Worm (Caenorhabditis elegans) whole organism, L4 larva: ENCODE measurements around the gene F17C8.9.

ENCODE experiments used
- F10B5.3 ChIP-seq: sonication (generic microtip); optimal IDR thresholded peaks from 2 replicates; lab custom pipeline; 2016; ENCODE audit warnings: mild to moderate bottlenecking, missing genetic modification characterization, missing compliant biosample characterization
- R02D3.7 ChIP-seq: fragments of 150-350 bp; sonication (generic microtip); optimal IDR thresholded peaks from 3 replicates; lab custom pipeline; 2014; ENCODE audit warnings: missing biosample characterization, missing genetic modification characterization
- T26A8.4 ChIP-seq: fragments of 200-800 bp; sonication (Bioruptor generic); IDR thresholded peaks from 2 replicates; pipeline ENCODE4 v1.3.6; 2022; ENCODE audit warnings: missing genetic modification characterization, missing compliant biosample characterization
- Y75B8A.6 ChIP-seq: fragments of 200-800 bp; sonication (Bioruptor generic); IDR thresholded peaks from 2 replicates; pipeline ENCODE4 v1.3.6; 2022; ENCODE audit warnings: missing genetic modification reagents, missing genetic modification characterization, missing compliant biosample characterization
- ZK546.5 ChIP-seq, 2 experiments: sonication (generic microtip); optimal IDR thresholded peaks; 2 replicates each; lab custom pipeline; 2017; ENCODE audit warnings: missing biosample characterization in 2 of 2, missing genetic modification characterization in 2 of 2
- aha-1 ChIP-seq: fragments of 150-350 bp; peaks from one replicate; lab custom pipeline; 2014; ENCODE audit warnings: missing biosample characterization, missing genetic modification characterization
- ama-1 ChIP-seq: fragments of 150-350 bp; optimal IDR thresholded peaks from 2 replicates; lab custom pipeline; 2014; ENCODE audit warnings: inconsistent platforms, mixed read lengths
- arid-1 ChIP-seq: fragments of 200-800 bp; sonication (Bioruptor generic); conservative IDR thresholded peaks from 2 replicates; pipeline ENCODE4 v1.3.6; 2022; ENCODE audit warnings: missing genetic modification reagents, missing genetic modification characterization, missing compliant biosample characterization
- attf-4 ChIP-seq: sonication (generic microtip); optimal IDR thresholded peaks from 3 replicates; lab custom pipeline; 2017; ENCODE audit warnings: missing biosample characterization, missing genetic modification characterization
- ceh-20 ChIP-seq: fragments of 200-800 bp; sonication (Bioruptor generic); IDR thresholded peaks from 2 replicates; pipeline ENCODE4 v1.3.6; 2022; ENCODE audit warnings: missing genetic modification reagents, missing genetic modification characterization, missing compliant biosample characterization
- ceh-44 ChIP-seq: fragments of 200-800 bp; sonication (Bioruptor generic); IDR thresholded peaks from 2 replicates; pipeline ENCODE4 v1.3.6; 2022; ENCODE audit warnings: missing genetic modification reagents, missing genetic modification characterization, missing compliant biosample characterization
- ceh-82 ChIP-seq: sonication (generic microtip); optimal IDR thresholded peaks from 2 replicates; lab custom pipeline; 2017; ENCODE audit warnings: missing biosample characterization, missing genetic modification characterization
- ces-1 ChIP-seq: fragments of 150-350 bp; sonication (generic microtip); optimal IDR thresholded peaks from 4 replicates; lab custom pipeline; 2014; ENCODE audit warnings: missing biosample characterization, missing genetic modification reagents, missing genetic modification characterization
- ctbp-1 ChIP-seq: fragments of 200-800 bp; sonication (Bioruptor generic); IDR thresholded peaks from 2 replicates; pipeline ENCODE4 v1.3.6; 2022; ENCODE audit warnings: missing genetic modification reagents, missing genetic modification characterization, missing compliant biosample characterization
- daf-12 ChIP-seq: fragments of 150-350 bp; optimal IDR thresholded peaks from 2 replicates; lab custom pipeline; 2014; ENCODE audit warnings: missing biosample characterization, missing genetic modification reagents, missing genetic modification characterization
- daf-16 ChIP-seq, 3 experiments: sonication (generic microtip); optimal IDR thresholded peaks; 2 replicates each; lab custom pipeline; 2016 to 2017; ENCODE audit warnings: missing genetic modification characterization in 3 of 3, missing genetic modification reagents in 3 of 3, mild to moderate bottlenecking in 2 of 3, missing compliant biosample characterization in 2 of 3, missing biosample characterization in 1 of 3, moderate library complexity in 1 of 3
- daf-19 ChIP-seq: fragments of 200-800 bp; sonication (Bioruptor generic); conservative IDR thresholded peaks from 2 replicates; pipeline ENCODE4 v1.3.6; 2022; ENCODE audit warnings: missing genetic modification characterization, missing compliant biosample characterization
- daf-8 ChIP-seq: fragments of 200-800 bp; sonication (Bioruptor generic); IDR thresholded peaks from 2 replicates; pipeline ENCODE4 v1.3.6; 2022; ENCODE audit warnings: missing genetic modification characterization, missing compliant biosample characterization
- dmd-6 ChIP-seq: fragments of 200-800 bp; sonication (Bioruptor generic); IDR thresholded peaks from 2 replicates; pipeline ENCODE4 v1.3.6; 2022; ENCODE audit warnings: missing genetic modification reagents, missing genetic modification characterization, missing compliant biosample characterization
- dmd-8 ChIP-seq: fragments of 200-800 bp; sonication (Bioruptor generic); IDR thresholded peaks from 2 replicates; pipeline ENCODE4 v1.3.6; 2022; ENCODE audit warnings: missing genetic modification characterization, missing compliant biosample characterization
- dpl-1 ChIP-seq: fragments of 150-350 bp; optimal IDR thresholded peaks from 2 replicates; lab custom pipeline; 2014; ENCODE audit warnings: missing biosample characterization, missing genetic modification reagents, missing genetic modification characterization
- duxl-1 ChIP-seq: sonication (generic microtip); optimal IDR thresholded peaks from 2 replicates; lab custom pipeline; 2016; ENCODE audit warnings: mild to moderate bottlenecking, missing genetic modification characterization, moderate library complexity, missing compliant biosample characterization; ENCODE audit not compliant: poor library complexity
- egl-27 ChIP-seq: sonication (generic microtip); optimal IDR thresholded peaks from 3 replicates; lab custom pipeline; 2017; ENCODE audit warnings: missing biosample characterization, missing genetic modification reagents, missing genetic modification characterization
- fos-1 ChIP-seq: fragments of 150-350 bp; optimal IDR thresholded peaks from 2 replicates; lab custom pipeline; 2014; ENCODE audit warnings: missing biosample characterization, missing genetic modification characterization
- gei-8 ChIP-seq: fragments of 200-800 bp; sonication (Bioruptor generic); optimal IDR thresholded peaks from 2 replicates; lab custom pipeline; 2018; ENCODE audit warnings: mild to moderate bottlenecking, missing genetic modification characterization, missing compliant biosample characterization
- hmg-1.1 ChIP-seq: fragments of 200-800 bp; sonication (Bioruptor generic); IDR thresholded peaks from 2 replicates; pipeline ENCODE4 v1.3.6; 2022; ENCODE audit warnings: missing genetic modification reagents, missing genetic modification characterization, missing compliant biosample characterization
- jun-1 ChIP-seq: fragments of 150-350 bp; optimal IDR thresholded peaks from 2 replicates; lab custom pipeline; 2014; ENCODE audit warnings: missing biosample characterization, missing genetic modification reagents, missing genetic modification characterization
- lir-3 ChIP-seq: sonication (generic microtip); optimal IDR thresholded peaks from 2 replicates; lab custom pipeline; 2016; ENCODE audit warnings: mild to moderate bottlenecking, missing genetic modification characterization, missing compliant biosample characterization
- madf-5 ChIP-seq, 2 experiments: fragments of 200-800 bp; sonication (Bioruptor generic); IDR thresholded peaks; 2 replicates each; pipeline ENCODE4 v1.3.6; 2022; ENCODE audit warnings: missing compliant biosample characterization in 2 of 2, missing genetic modification characterization in 2 of 2
- mdl-1 ChIP-seq, 2 experiments: fragments of 150-350 bp in 1 of 2; sonication (generic microtip) in 1 of 2; optimal IDR thresholded peaks; 2 replicates each; lab custom pipeline; 2014 to 2017; ENCODE audit warnings: missing biosample characterization in 2 of 2, missing genetic modification characterization in 2 of 2
- mes-2 ChIP-seq: sonication (generic microtip); optimal IDR thresholded peaks from 2 replicates; lab custom pipeline; 2016; ENCODE audit warnings: missing genotype, mild to moderate bottlenecking, missing genetic modification characterization, missing compliant biosample characterization; ENCODE audit not compliant: poor library complexity, severe bottlenecking
- mxl-3 ChIP-seq: fragments of 200-800 bp; sonication (Bioruptor generic); optimal IDR thresholded peaks from 2 replicates; lab custom pipeline; 2018; ENCODE audit warnings: mild to moderate bottlenecking, missing genetic modification characterization, missing compliant biosample characterization
- nhr-10 ChIP-seq: fragments of 150-350 bp; optimal IDR thresholded peaks from 2 replicates; lab custom pipeline; 2014; ENCODE audit warnings: missing biosample characterization, missing genetic modification characterization
- nhr-102 ChIP-seq: sonication (generic microtip); optimal IDR thresholded peaks from 2 replicates; lab custom pipeline; 2016; ENCODE audit warnings: mild to moderate bottlenecking, missing genetic modification characterization, moderate library complexity, missing compliant biosample characterization
- nhr-25 ChIP-seq: sonication (generic microtip); optimal IDR thresholded peaks from 2 replicates; lab custom pipeline; 2017; ENCODE audit warnings: missing genetic modification characterization, mild to moderate bottlenecking, missing compliant biosample characterization, antibody characterized with exemption, moderate library complexity, borderline replicate concordance; ENCODE audit not compliant: insufficient read depth
- nhr-48 ChIP-seq: sonication (generic microtip); optimal IDR thresholded peaks from 2 replicates; lab custom pipeline; 2016; ENCODE audit warnings: mild to moderate bottlenecking, missing genetic modification characterization, missing compliant biosample characterization
- nhr-6 ChIP-seq: fragments of 150-350 bp; optimal IDR thresholded peaks from 2 replicates; lab custom pipeline; 2014; ENCODE audit warnings: missing biosample characterization, missing genetic modification characterization
- nhr-76 ChIP-seq: fragments of 150-350 bp; optimal IDR thresholded peaks from 2 replicates; lab custom pipeline; 2014; ENCODE audit warnings: missing biosample characterization, missing genetic modification characterization
- pha-4 ChIP-seq, 2 experiments: fragments of 150-350 bp in 1 of 2; fragments of 200-800 bp in 1 of 2; sonication (Bioruptor generic) in 1 of 2; IDR thresholded peaks in 1 of 2; optimal IDR thresholded peaks in 1 of 2; 2 replicates each; pipeline versions ENCODE4 v1.3.6 to Lab custom; 2014 to 2022; ENCODE audit warnings: missing genetic modification characterization in 2 of 2, missing genetic modification reagents in 2 of 2, missing biosample characterization in 1 of 2, missing compliant biosample characterization in 1 of 2
- php-3 ChIP-seq: fragments of 200-800 bp; sonication (Bioruptor generic); IDR thresholded peaks from 2 replicates; pipeline ENCODE4 v1.3.6; 2022; ENCODE audit warnings: missing genetic modification reagents, missing genetic modification characterization, missing compliant biosample characterization
- skn-1 ChIP-seq: fragments of 150-350 bp; optimal IDR thresholded peaks from 2 replicates; lab custom pipeline; 2014; ENCODE audit warnings: missing biosample characterization, missing genetic modification characterization
- snpc-4 ChIP-seq: fragments of 150-350 bp; optimal IDR thresholded peaks from 2 replicates; lab custom pipeline; 2014; ENCODE audit warnings: missing biosample characterization, missing genetic modification characterization
- spr-1 ChIP-seq: sonication (generic microtip); optimal IDR thresholded peaks from 2 replicates; lab custom pipeline; 2016; ENCODE audit warnings: mild to moderate bottlenecking, missing genetic modification characterization, missing compliant biosample characterization
- spr-3 ChIP-seq: fragments of 200-800 bp; sonication (Bioruptor generic); optimal IDR thresholded peaks from 2 replicates; lab custom pipeline; 2018; ENCODE audit warnings: mild to moderate bottlenecking, missing genetic modification characterization, missing compliant biosample characterization
- tra-1 ChIP-seq: fragments of 200-800 bp; sonication (Bioruptor generic); IDR thresholded peaks from 2 replicates; pipeline ENCODE4 v1.3.6; 2022; ENCODE audit warnings: missing genetic modification reagents, missing genetic modification characterization, missing compliant biosample characterization
- unc-130 ChIP-seq: sonication (generic microtip); optimal IDR thresholded peaks from 2 replicates; lab custom pipeline; 2016; ENCODE audit warnings: missing genetic modification reagents, missing genetic modification characterization, missing compliant biosample characterization
- unc-39 ChIP-seq: sonication (generic microtip); optimal IDR thresholded peaks from 2 replicates; lab custom pipeline; 2017; ENCODE audit warnings: missing biosample characterization, missing genetic modification characterization
- zfp-3 ChIP-seq: fragments of 200-800 bp; sonication (Bioruptor generic); conservative IDR thresholded peaks from 2 replicates; pipeline ENCODE4 v1.3.6; 2022; ENCODE audit warnings: missing genetic modification reagents, missing genetic modification characterization, missing compliant biosample characterization
- zip-11 ChIP-seq: fragments of 200-800 bp; sonication (Bioruptor generic); IDR thresholded peaks from 2 replicates; pipeline ENCODE4 v1.3.6; 2022; ENCODE audit warnings: missing genetic modification characterization, missing compliant biosample characterization
- ztf-7 ChIP-seq: fragments of 150-350 bp; optimal IDR thresholded peaks from 2 replicates; lab custom pipeline; 2014; ENCODE audit warnings: missing biosample characterization, missing genetic modification characterization

The F17C8.9 gene

ce11 chrIII:4756983-4757382 lies 22.8 kb downstream of the F17C8.9 start, which contains the start of gene fbxl-2 (continued):
- TF ChIP-seq gei-8, result peak; percentile 41
- no peak for TF ChIP-seq daf-19 (GFP tag; lab: Robert Waterston, UW)
- TF ChIP-seq ceh-20 (GFP tag; lab: Robert Waterston, UW), result peak; percentile 93
- peak in 1 of 2 experiments; percentile 73; a peak in 1 of 4 replicates for TF ChIP-seq madf-5 (GFP tag; IDR thresholded peaks at IDR 0.05; lab: Robert Waterston, UW)
- peak; percentile 100 for TF ChIP-seq dpl-1 (GFP tag; lab: Kevin White, UChicago)
- peak; percentile 91 for TF ChIP-seq dmd-6
- peak; percentile 96 for TF ChIP-seq nhr-102 (tag; lab: Kevin White, UChicago)
- TF ChIP-seq mes-2 (tag; lab: Kevin White, UChicago), result peak; percentile 97
- TF ChIP-seq unc-39 (tag; lab: Kevin White, UChicago), result no peak
- peak; percentile 37 for TF ChIP-seq R02D3.7 (tag; lab: Kevin White, UChicago)
- peak; percentile 92 for TF ChIP-seq nhr-6 (tag; lab: Kevin White, UChicago)
- TF ChIP-seq F10B5.3 (tag; lab: Kevin White, UChicago), result peak; percentile 83
- no peak for TF ChIP-seq snpc-4 (tag; lab: Kevin White, UChicago)
- peak; percentile 55 to 84 for TF ChIP-seq daf-16 (GFP tag; optimal IDR thresholded peaks at IDR 0.05; lab: Kevin White, UChicago)
- peak; percentile 55 for TF ChIP-seq daf-16 (tag; optimal IDR thresholded peaks at IDR 0.05; lab: Kevin White, UChicago)
- TF ChIP-seq ceh-82 (tag; lab: Kevin White, UChicago), result no peak
- peak; percentile 84 for TF ChIP-seq tra-1 (GFP tag; lab: Robert Waterston, UW)
- TF ChIP-seq arid-1 (GFP tag; lab: Robert Waterston, UW), result peak; percentile 88
- TF ChIP-seq T26A8.4 (GFP tag; lab: Robert Waterston, UW), result peak; percentile 96
- TF ChIP-seq duxl-1 (tag; lab: Kevin White, UChicago), result peak; percentile 94
- TF ChIP-seq nhr-76, result no peak
- no peak for TF ChIP-seq daf-8 (GFP tag; lab: Robert Waterston, UW)
- TF ChIP-seq ztf-7 (tag; lab: Kevin White, UChicago), result peak; percentile 84
- 0 out of 2 replicates have a peak, but pooled peaks have one; percentile 24 for TF ChIP-seq dmd-8 (GFP tag; lab: Robert Waterston, UW)
- TF ChIP-seq hmg-1.1 (GFP tag; lab: Robert Waterston, UW), result peak; percentile 94
- TF ChIP-seq spr-3, result peak; percentile 75
- peak; percentile 77 for TF ChIP-seq mxl-3 (GFP tag; lab: Kevin White, UChicago)
- TF ChIP-seq aha-1 (tag; lab: Kevin White, UChicago), result peak; percentile 93
- peak; percentile 65 for TF ChIP-seq jun-1 (tag; lab: Kevin White, UChicago)
- TF ChIP-seq mdl-1 (tag; optimal IDR thresholded peaks at IDR 0.05; lab: Kevin White, UChicago), result peak in 1 of 2 experiments; percentile 59
- peak in 1 of 2 experiments; percentile 54 for TF ChIP-seq ZK546.5 (tag; optimal IDR thresholded peaks at IDR 0.05; lab: Kevin White, UChicago)
- TF ChIP-seq lir-3 (tag; lab: Kevin White, UChicago), result no peak
- TF ChIP-seq ceh-44, result 0 out of 2 replicates have a peak, but pooled peaks have one; percentile 6
- peak; percentile 89 for TF ChIP-seq Y75B8A.6 (GFP tag; lab: Robert Waterston, UW)
- no peak for TF ChIP-seq attf-4
- TF ChIP-seq ctbp-1 (GFP tag; lab: Robert Waterston, UW), result peak; percentile 85
- peak; percentile 71 for TF ChIP-seq unc-130 (GFP tag; lab: Kevin White, UChicago)
- no peak for TF ChIP-seq skn-1
- TF ChIP-seq ces-1, result no peak
- peak; percentile 90; the same call in 1 of the 2 replicates for TF ChIP-seq zfp-3 (GFP tag; lab: Robert Waterston, UW)
- peak; percentile 68 for TF ChIP-seq nhr-25 (tag; lab: Kevin White, UChicago)
- no peak for TF ChIP-seq egl-27
- TF ChIP-seq nhr-10 (tag; lab: Kevin White, UChicago), result no peak
- peak; percentile 70 for TF ChIP-seq nhr-48 (tag; lab: Kevin White, UChicago)
- TF ChIP-seq ama-1, result peak; percentile 59
- TF ChIP-seq php-3 (GFP tag; lab: Robert Waterston, UW), result peak; percentile 73
- TF ChIP-seq fos-1 (tag; lab: Kevin White, UChicago), result peak; percentile 3
- no peak for TF ChIP-seq pha-4 (GFP tag; IDR thresholded peaks at IDR 0.05; lab: Robert Waterston, UW)
- no peak for TF ChIP-seq pha-4 (tag; optimal IDR thresholded peaks at IDR 0.05; lab: Kevin White, UChicago)
- no peak for TF ChIP-seq daf-12 (tag; lab: Kevin White, UChicago)
- peak; percentile 87 for TF ChIP-seq spr-1
- TF ChIP-seq zip-11 (GFP tag; lab: Robert Waterston, UW), result peak; percentile 12; the same call in 1 of the 2 replicates
